Fruit fly (Drosophila melanogaster) whole organism, wandering third instar larva: ENCODE results near the gene CG3108.

Experiments
- Abd-B ChIP-seq: fragments of >200 bp; optimal IDR thresholded peaks from 2 replicates; lab custom pipeline; 2017; ENCODE audit warnings: missing biosample characterization, missing genetic modification characterization
- CG32264 ChIP-seq: fragments of 200-800 bp; sonication (Bioruptor generic); optimal IDR thresholded peaks from 2 replicates; lab custom pipeline; 2016; ENCODE audit warnings: missing biosample characterization, missing genetic modification characterization
- CG9705 ChIP-seq: fragments of 200-800 bp; sonication (Bioruptor generic); optimal IDR thresholded peaks from 2 replicates; lab custom pipeline; 2018; ENCODE audit warnings: missing biosample characterization, mild to moderate bottlenecking, missing genetic modification characterization
- Dfd ChIP-seq: fragments of >200 bp; optimal IDR thresholded peaks from 2 replicates; lab custom pipeline; 2017; ENCODE audit warnings: missing biosample characterization, missing genetic modification characterization
- Dif ChIP-seq: fragments of 200-275, 200-300 bp; sonication (Bioruptor generic); optimal IDR thresholded peaks from 2 replicates; lab custom pipeline; 2018; ENCODE audit warnings: missing biosample characterization, missing genetic modification characterization; ENCODE audit not compliant: partially characterized antibody
- GATAd ChIP-seq: sonication (Bioruptor generic); optimal IDR thresholded peaks from 2 replicates; lab custom pipeline; 2016; ENCODE audit warnings: missing biosample characterization, missing genetic modification characterization
- HLH106 ChIP-seq: fragments of 200-800 bp; optimal IDR thresholded peaks from 3 replicates; lab custom pipeline; 2019; ENCODE audit warnings: missing biosample characterization, mild to moderate bottlenecking, missing genetic modification characterization, moderate library complexity
- Hnf4 ChIP-seq: fragments of 200-800 bp; sonication (Bioruptor generic); optimal IDR thresholded peaks from 2 replicates; lab custom pipeline; 2016; ENCODE audit warnings: missing biosample characterization, mild to moderate bottlenecking, missing genetic modification characterization
- Hr78 ChIP-seq: fragments of >200 bp; optimal IDR thresholded peaks from 2 replicates; lab custom pipeline; 2017; ENCODE audit warnings: missing biosample characterization, missing genetic modification characterization
- Hr83 ChIP-seq: fragments of 200-300 bp; sonication (Bioruptor generic); optimal IDR thresholded peaks from 2 replicates; lab custom pipeline; 2016; ENCODE audit warnings: missing biosample characterization, mild to moderate bottlenecking, missing genetic modification characterization, moderate library complexity; ENCODE audit not compliant: poor library complexity, severe bottlenecking
- Jra ChIP-seq: sonication (Bioruptor generic); optimal IDR thresholded peaks from 2 replicates; lab custom pipeline; 2016; ENCODE audit warnings: missing biosample characterization, missing genetic modification characterization
- Mio ChIP-seq: sonication (Bioruptor generic); optimal IDR thresholded peaks from 2 replicates; lab custom pipeline; 2016; ENCODE audit warnings: missing biosample characterization, missing genetic modification characterization
- Myc ChIP-seq: fragments of >200 bp; optimal IDR thresholded peaks from 2 replicates; lab custom pipeline; 2017
- Rel ChIP-seq, 2 experiments: fragments of 200-800 bp; sonication (Bioruptor generic) in 1 of 2; optimal IDR thresholded peaks; 2 replicates in 1 of 2; 3 replicates in 1 of 2; lab custom pipeline; 2016 to 2019; ENCODE audit warnings: mild to moderate bottlenecking in 2 of 2, missing biosample characterization in 2 of 2, missing genetic modification characterization in 2 of 2, moderate library complexity in 1 of 2
- br ChIP-seq: fragments of 200-800 bp; sonication (Bioruptor generic); optimal IDR thresholded peaks from 2 replicates; lab custom pipeline; 2016; ENCODE audit warnings: missing biosample characterization, missing genetic modification characterization
- brk ChIP-seq: fragments of 200-800 bp; sonication (Bioruptor generic); optimal IDR thresholded peaks from 2 replicates; lab custom pipeline; 2016; ENCODE audit warnings: missing biosample characterization, mild to moderate bottlenecking, missing genetic modification characterization
- dl ChIP-seq, 2 experiments: fragments of 175-275, 200-275 bp in 1 of 2; fragments of 200-275 bp in 1 of 2; sonication (Bioruptor generic); optimal IDR thresholded peaks; lab custom pipeline; 2018; ENCODE audit warnings: mild to moderate bottlenecking in 2 of 2, missing biosample characterization in 2 of 2, missing genetic modification characterization in 2 of 2, moderate library complexity in 2 of 2; ENCODE audit not compliant: partially characterized antibody in 2 of 2, insufficient read depth in 1 of 2
- dsf ChIP-seq: sonication (Bioruptor generic); optimal IDR thresholded peaks from 2 replicates; lab custom pipeline; 2016; ENCODE audit warnings: missing biosample characterization, missing genetic modification characterization, borderline replicate concordance
- foxo ChIP-seq, 2 experiments: fragments of 200-800 bp; sonication (Bioruptor generic); optimal IDR thresholded peaks; 2 replicates in 1 of 2; 3 replicates in 1 of 2; lab custom pipeline; 2016 to 2017; ENCODE audit warnings: missing biosample characterization in 2 of 2, missing genetic modification characterization in 2 of 2
- fru ChIP-seq: fragments of 200-800 bp; sonication (Bioruptor generic); optimal IDR thresholded peaks from 3 replicates; lab custom pipeline; 2016; ENCODE audit warnings: missing biosample characterization, mild to moderate bottlenecking, missing genetic modification characterization
- h ChIP-seq: fragments of 200-800 bp; sonication (Bioruptor generic); optimal IDR thresholded peaks from 3 replicates; lab custom pipeline; 2016; ENCODE audit warnings: missing biosample characterization, mild to moderate bottlenecking, missing genetic modification characterization
- jim ChIP-seq: fragments of 175-275, 200-325 bp; sonication (Bioruptor generic); optimal IDR thresholded peaks from 2 replicates; lab custom pipeline; 2016; ENCODE audit warnings: missing biosample characterization, mild to moderate bottlenecking, missing genetic modification characterization
- pan ChIP-seq: fragments of >200 bp; optimal IDR thresholded peaks from 2 replicates; lab custom pipeline; 2017
- rgr ChIP-seq: fragments of 200-800 bp; sonication (Bioruptor generic); optimal IDR thresholded peaks from 3 replicates; lab custom pipeline; 2016; ENCODE audit warnings: missing biosample characterization, mild to moderate bottlenecking, missing genetic modification characterization
- sage ChIP-seq: fragments of 200-800 bp; sonication (Bioruptor generic); optimal IDR thresholded peaks from 2 replicates; lab custom pipeline; 2016; ENCODE audit warnings: missing biosample characterization, mild to moderate bottlenecking, missing genetic modification characterization
- sv ChIP-seq: fragments of 200-800 bp; sonication (Bioruptor generic); optimal IDR thresholded peaks from 3 replicates; lab custom pipeline; 2016; ENCODE audit warnings: missing biosample characterization, missing genetic modification characterization
- tai ChIP-seq: sonication (Bioruptor generic); optimal IDR thresholded peaks from 2 replicates; lab custom pipeline; 2016; ENCODE audit warnings: missing biosample characterization, missing genetic modification characterization
- usp ChIP-seq: fragments of >200 bp; optimal IDR thresholded peaks from 2 replicates; lab custom pipeline; 2017; ENCODE audit warnings: missing biosample characterization, missing genetic modification characterization
- woc ChIP-seq: sonication (Bioruptor generic); optimal IDR thresholded peaks from 2 replicates; lab custom pipeline; 2016; ENCODE audit warnings: missing biosample characterization, mild to moderate bottlenecking, missing genetic modification characterization

Gene CG3108

dm6 chrX:5781520-5781919 lies at the start of gene CG3108:
Gene CG3108 (minus strand): TSS chrX:5781620.
- no peak for TF ChIP-seq rgr (GFP tag; lab: Kevin White, UChicago)
- no peak for TF ChIP-seq tai (GFP tag; lab: Kevin White, UChicago)
- no peak for TF ChIP-seq Jra
- TF ChIP-seq Rel (GFP tag; optimal IDR thresholded peaks at IDR 0.05; lab: Kevin White, UChicago) = no peak
- no peak for TF ChIP-seq Rel (tag; optimal IDR thresholded peaks at IDR 0.05; lab: Kevin White, UChicago)
- no peak for TF ChIP-seq usp (GFP tag; lab: Kevin White, UChicago)
- TF ChIP-seq br (GFP tag; lab: Kevin White, UChicago) = no peak
- no peak for TF ChIP-seq Dfd (GFP tag; lab: Kevin White, UChicago)
- no peak for TF ChIP-seq foxo (GFP tag; optimal IDR thresholded peaks at IDR 0.05; lab: Kevin White, UChicago)
- TF ChIP-seq sv = no peak
- TF ChIP-seq Abd-B (GFP tag; lab: Kevin White, UChicago) = no peak
- TF ChIP-seq dl (GFP tag; optimal IDR thresholded peaks at IDR 0.05; lab: Kevin White, UChicago; ENCODE audit: insufficient read depth in 1 of 2, partially characterized antibody in 2 of 2) = no peak
- TF ChIP-seq Myc = no peak
- TF ChIP-seq brk (GFP tag; lab: Kevin White, UChicago) = no peak
- no peak for TF ChIP-seq CG32264 (GFP tag; lab: Kevin White, UChicago)
- no peak for TF ChIP-seq Hr78 (GFP tag; lab: Kevin White, UChicago)
- TF ChIP-seq pan (lab: Kevin White, UChicago) = no peak
- TF ChIP-seq dsf = no peak
- TF ChIP-seq Dif (GFP tag; lab: Kevin White, UChicago) = no peak

dm6 chrX:5819972-5820371 lies 38.6 kb upstream of the CG3108 start:
- TF ChIP-seq HLH106 (tag; lab: Kevin White, UChicago) (peak; percentile 11), Dfd (GFP tag; lab: Kevin White, UChicago) (no peak), foxo (GFP tag; optimal IDR thresholded peaks at IDR 0.05; lab: Kevin White, UChicago) (peak in 1 of 2 experiments; percentile 31), dl (GFP tag; optimal IDR thresholded peaks at IDR 0.05; lab: Kevin White, UChicago; ENCODE audit: insufficient read depth in 1 of 2, partially characterized antibody in 2 of 2) (no peak), fru (GFP tag; lab: Kevin White, UChicago) (peak; percentile 1), h (GFP tag; lab: Kevin White, UChicago) (peak; percentile 2)

dm6 chrX:5818428-5818827 lies 37.0 kb upstream of the CG3108 start, which contains the start of gene CG15765:
Gene CG15765 (plus strand): TSS chrX:5818559.
- TF ChIP-seq Dfd (GFP tag; lab: Kevin White, UChicago) (no peak), fru (GFP tag; lab: Kevin White, UChicago) (no peak)

- TF ChIP-seq Myc (peak; percentile 63), dl (GFP tag; optimal IDR thresholded peaks at IDR 0.05; lab: Kevin White, UChicago; ENCODE audit: insufficient read depth in 1 of 2, partially characterized antibody in 2 of 2) (no peak)
Measured at dm6 chrX:5817191-5817590, 35.8 kb upstream of the CG3108 start.

- TF ChIP-seq Abd-B (GFP tag; lab: Kevin White, UChicago) (no peak), jim (GFP tag; lab: Kevin White, UChicago) (no peak), rgr (GFP tag; lab: Kevin White, UChicago) (no peak), sv (no peak), CG9705 (GFP tag; lab: Kevin White, UChicago) (no peak), HLH106 (tag; lab: Kevin White, UChicago) (no peak), Hr83 (GFP tag; lab: Kevin White, UChicago) (no peak), dl (GFP tag; optimal IDR thresholded peaks at IDR 0.05; lab: Kevin White, UChicago; ENCODE audit: insufficient read depth in 1 of 2, partially characterized antibody in 2 of 2) (no peak), pan (lab: Kevin White, UChicago) (no peak), Mio (GFP tag; lab: Kevin White, UChicago) (no peak), woc (GFP tag; lab: Kevin White, UChicago) (no peak), sage (GFP tag; lab: Kevin White, UChicago) (no peak), Myc (no peak), Hnf4 (no peak), dsf (no peak), Hr78 (GFP tag; lab: Kevin White, UChicago) (no peak), GATAd (GFP tag; lab: Kevin White, UChicago) (no peak)
- TF ChIP-seq, all 38 proteins: peak for 0
Measured at dm6 chrX:5815720-5816119, 34.3 kb upstream of the CG3108 start, which contains the start of gene AgmNAT. Gene AgmNAT (minus strand): TSS chrX:5815820.
